Worm (Caenorhabditis elegans): ENCODE data around the gene srx-17.
A peak's percentile ranks its signal among the peaks of the same experiment; 100 is the strongest.

Gene srx-17

DNA sequence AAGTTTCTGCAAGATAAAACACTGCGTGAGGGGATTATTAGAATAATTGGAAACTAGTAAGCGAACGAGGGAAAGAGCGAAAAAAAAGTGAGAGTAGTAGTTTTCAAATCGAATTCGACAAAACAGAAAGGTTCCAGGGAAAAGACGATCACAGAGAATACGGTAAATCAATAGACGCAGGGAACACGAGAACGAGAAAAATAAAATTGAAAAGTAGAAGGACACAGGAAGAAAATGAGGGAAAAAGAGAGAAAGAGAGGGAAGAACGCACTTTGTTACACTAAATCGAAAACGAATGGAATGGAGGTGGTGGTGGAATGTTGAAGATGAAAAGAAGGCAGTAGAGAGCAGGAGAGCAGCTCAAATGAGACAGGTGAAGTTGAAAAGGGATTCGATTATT, 33.8 kb upstream of the srx-17 start, which contains the start of gene swan-1:
TSS of gene swan-1 (minus strand) at position 6 of the 400 bp plus-strand sequence.
- TF ChIP-seq che-1 (tag; optimal IDR thresholded peaks at IDR 0.05) (no peak), sox-4 (tag; optimal IDR thresholded peaks at IDR 0.05) (no peak), syd-9 (tag; optimal IDR thresholded peaks at IDR 0.05) (no peak), lin-11 (tag; optimal IDR thresholded peaks at IDR 0.05) (no peak), ceh-30 (tag; optimal IDR thresholded peaks at IDR 0.05) (no peak), npax-4 (tag; optimal IDR thresholded peaks at IDR 0.05) (no peak), fkh-6 (tag; optimal IDR thresholded peaks at IDR 0.05) (no peak), sox-2 (GFP tag; IDR thresholded peaks at IDR 0.05) (no peak), lim-6 (tag; optimal IDR thresholded peaks at IDR 0.05) (no peak), C08G9.2 (tag; optimal IDR thresholded peaks at IDR 0.05) (no peak), fax-1 (tag; optimal IDR thresholded peaks at IDR 0.05) (no peak), fkh-10 (GFP tag; optimal IDR thresholded peaks at IDR 0.05) (no peak), unc-86 (tag; optimal IDR thresholded peaks at IDR 0.05) (no peak), dve-1 (tag; optimal IDR thresholded peaks at IDR 0.05) (no peak), elt-4 (tag; optimal IDR thresholded peaks at IDR 0.05) (no peak), K02D7.2 (tag; optimal IDR thresholded peaks at IDR 0.05) (no peak), hlh-8 (tag; optimal IDR thresholded peaks at IDR 0.05) (no peak), F13H6.1 (tag; optimal IDR thresholded peaks at IDR 0.05) (no peak), ceh-45 (GFP tag; IDR thresholded peaks at IDR 0.05) (no peak), pha-2 (tag; optimal IDR thresholded peaks at IDR 0.05) (no peak)

ce11 chrV:13808462-13808867, 32.5 kb upstream of the srx-17 start:
- TF ChIP-seq hlh-13 (GFP tag; optimal IDR thresholded peaks at IDR 0.05) (no peak), hlh-15 (tag; optimal IDR thresholded peaks at IDR 0.05) (no peak), ceh-6 (GFP tag; optimal IDR thresholded peaks at IDR 0.05) (no peak), ceh-14 (tag; optimal IDR thresholded peaks at IDR 0.05) (peak; percentile 6), ceh-48 (tag; optimal IDR thresholded peaks at IDR 0.05) (no peak), K02D7.2 (tag; optimal IDR thresholded peaks at IDR 0.05) (no peak), ceh-34 (tag; optimal IDR thresholded peaks at IDR 0.05) (peak; percentile 81), K09A11.1 (tag; optimal IDR thresholded peaks at IDR 0.05; ENCODE audit: insufficient read depth) (no peak), nhr-232 (tag; optimal IDR thresholded peaks at IDR 0.05) (no peak), ets-4 (tag; optimal IDR thresholded peaks at IDR 0.05) (no peak), tbx-7 (tag; optimal IDR thresholded peaks at IDR 0.05) (no peak), C08G9.2 (tag; optimal IDR thresholded peaks at IDR 0.05) (no peak), rnt-1 (tag; optimal IDR thresholded peaks at IDR 0.05) (peak; percentile 39), ttx-3 (tag; optimal IDR thresholded peaks at IDR 0.05) (no peak), npax-4 (tag; optimal IDR thresholded peaks at IDR 0.05) (no peak), ceh-19 (GFP tag; optimal IDR thresholded peaks at IDR 0.05) (no peak), unc-55 (GFP tag; optimal IDR thresholded peaks at IDR 0.05) (peak; percentile 36), unc-86 (tag; optimal IDR thresholded peaks at IDR 0.05) (no peak), zip-5 (tag; optimal IDR thresholded peaks at IDR 0.05) (no peak), dmd-4 (tag; optimal IDR thresholded peaks at IDR 0.05; ENCODE audit: borderline replicate concordance) (no peak), fax-1 (tag; optimal IDR thresholded peaks at IDR 0.05) (no peak), madf-2 (tag; optimal IDR thresholded peaks at IDR 0.05) (no peak), gmeb-2 (tag; optimal IDR thresholded peaks at IDR 0.05) (no peak), hlh-30 (tag; optimal IDR thresholded peaks at IDR 0.05; ENCODE audit: insufficient read depth) (peak; percentile 59), dve-1 (tag; optimal IDR thresholded peaks at IDR 0.05) (no peak), T23F11.4 (GFP tag; optimal IDR thresholded peaks at IDR 0.05) (no peak), ceh-22 (tag; optimal IDR thresholded peaks at IDR 0.05) (no peak), sox-4 (tag; optimal IDR thresholded peaks at IDR 0.05) (no peak), syd-9 (tag; optimal IDR thresholded peaks at IDR 0.05) (peak; percentile 50), hlh-8 (tag; optimal IDR thresholded peaks at IDR 0.05) (peak; percentile 44), ceh-45 (GFP tag; IDR thresholded peaks at IDR 0.05) (no peak), ceh-31 (tag; optimal IDR thresholded peaks at IDR 0.05) (peak; percentile 77), sdc-2 (tag; optimal IDR thresholded peaks at IDR 0.05) (peak; percentile 17), ceh-2 (tag; optimal IDR thresholded peaks at IDR 0.05) (peak; percentile 42), nfya-1 (tag; optimal IDR thresholded peaks at IDR 0.05) (peak; percentile 79), pha-2 (tag; optimal IDR thresholded peaks at IDR 0.05) (no peak), ref-2 (tag; optimal IDR thresholded peaks at IDR 0.05) (peak; percentile 75), fkh-10 (GFP tag; optimal IDR thresholded peaks at IDR 0.05) (no peak), lim-6 (tag; optimal IDR thresholded peaks at IDR 0.05) (no peak), pqm-1 (tag; optimal IDR thresholded peaks at IDR 0.05) (no peak), ama-1 (optimal IDR thresholded peaks at IDR 0.05) (no peak), F13H6.1 (tag; optimal IDR thresholded peaks at IDR 0.05) (peak; percentile 33), sox-2 (GFP tag; IDR thresholded peaks at IDR 0.05) (peak; percentile 13; the same call in 1 of the 2 replicates), nhr-11 (tag; optimal IDR thresholded peaks at IDR 0.05) (no peak), che-1 (tag; optimal IDR thresholded peaks at IDR 0.05) (no peak)

Measured in whole organism, late embryonic.